Worm (Caenorhabditis elegans) whole organism, young adult: ENCODE measurements around the gene atx-2.
A peak's percentile ranks its signal among the peaks of the same experiment; 100 is the strongest.

ENCODE experiments used
- B0261.1 ChIP-seq: sonication (generic microtip); optimal IDR thresholded peaks from 2 replicates; lab custom pipeline; 2016; ENCODE audit warnings: mild to moderate bottlenecking, missing genetic modification characterization, moderate library complexity, missing compliant biosample characterization
- C06A6.2 ChIP-seq: fragments of 200-800 bp; sonication (Bioruptor generic); conservative IDR thresholded peaks from 2 replicates; pipeline ENCODE4 v1.3.6; 2022; ENCODE audit warnings: missing genetic modification characterization, missing compliant biosample characterization
- D2030.7 ChIP-seq: fragments of 200-800 bp; sonication (Bioruptor generic); IDR thresholded peaks from 2 replicates; pipeline ENCODE4 v1.3.6; 2022; ENCODE audit warnings: missing genetic modification reagents, missing genetic modification characterization, missing compliant biosample characterization
- F10E7.11 ChIP-seq: sonication (generic microtip); optimal IDR thresholded peaks from 2 replicates; lab custom pipeline; 2017; ENCODE audit warnings: mild to moderate bottlenecking, missing genetic modification characterization, moderate library complexity, missing compliant biosample characterization
- F37B4.10 ChIP-seq: fragments of 200-800 bp; sonication (Bioruptor generic); IDR thresholded peaks from 2 replicates; pipeline ENCODE4 v1.3.6; 2022; ENCODE audit warnings: missing genetic modification characterization, missing compliant biosample characterization
- F55B11.4 ChIP-seq: sonication (generic microtip); optimal IDR thresholded peaks from 2 replicates; lab custom pipeline; 2016; ENCODE audit warnings: missing compliant biosample characterization, missing genetic modification characterization, borderline replicate concordance; ENCODE audit not compliant: insufficient read depth
- F57A8.1 ChIP-seq: fragments of 200-800 bp; sonication (Bioruptor generic); optimal IDR thresholded peaks from 2 replicates; lab custom pipeline; 2018; ENCODE audit warnings: mild to moderate bottlenecking, missing genetic modification characterization, moderate library complexity, missing compliant biosample characterization
- T26A5.8 ChIP-seq: sonication (generic microtip); optimal IDR thresholded peaks from 2 replicates; lab custom pipeline; 2016; ENCODE audit warnings: missing genetic modification characterization, missing compliant biosample characterization
- Y67H2A.10 ChIP-seq: fragments of 200-800 bp; sonication (Bioruptor generic); conservative IDR thresholded peaks from 2 replicates; pipeline ENCODE4 v1.3.6; 2022; ENCODE audit warnings: missing genetic modification reagents, missing genetic modification characterization, missing compliant biosample characterization
- Y79H2A.3 ChIP-seq: fragments of 200-800 bp; sonication (Bioruptor generic); conservative IDR thresholded peaks from 2 replicates; pipeline ENCODE4 v1.3.6; 2022; ENCODE audit warnings: missing genetic modification reagents, missing genetic modification characterization, missing compliant biosample characterization
- ama-1 ChIP-seq, 3 experiments: fragments of 150-350 bp in 1 of 3; sonication (generic microtip) in 2 of 3; optimal IDR thresholded peaks; 2 replicates each; lab custom pipeline; 2014 to 2018; ENCODE audit warnings: missing biosample characterization in 2 of 3, missing genetic modification characterization in 2 of 3, missing genetic modification reagents in 2 of 3
- aptf-2 ChIP-seq: fragments of 200-800 bp; sonication (Bioruptor generic); conservative IDR thresholded peaks from 2 replicates; pipeline ENCODE4 v1.3.6; 2022; ENCODE audit warnings: missing genetic modification reagents, missing genetic modification characterization, missing compliant biosample characterization
- atf-7 ChIP-seq: sonication (generic microtip); optimal IDR thresholded peaks from 2 replicates; lab custom pipeline; 2017; ENCODE audit warnings: mild to moderate bottlenecking, missing genetic modification characterization, missing compliant biosample characterization
- attf-3 ChIP-seq: fragments of 200-800 bp; sonication (Bioruptor generic); conservative IDR thresholded peaks from 2 replicates; pipeline ENCODE4 v1.3.6; 2022; ENCODE audit warnings: missing genetic modification reagents, missing genetic modification characterization, missing compliant biosample characterization
- ceh-40 ChIP-seq: fragments of 200-800 bp; sonication (Bioruptor generic); IDR thresholded peaks from 2 replicates; pipeline ENCODE4 v1.3.6; 2022; ENCODE audit warnings: missing genetic modification characterization, missing compliant biosample characterization
- chd-7 ChIP-seq: sonication (generic microtip); optimal IDR thresholded peaks from 2 replicates; lab custom pipeline; 2016; ENCODE audit warnings: mild to moderate bottlenecking, missing genetic modification characterization, moderate library complexity, missing compliant biosample characterization
- die-1 ChIP-seq: sonication (generic microtip); optimal IDR thresholded peaks from 2 replicates; lab custom pipeline; 2016; ENCODE audit warnings: missing genotype, mild to moderate bottlenecking, missing genetic modification characterization, missing compliant biosample characterization
- dpff-1 ChIP-seq: sonication (generic microtip); optimal IDR thresholded peaks from 2 replicates; lab custom pipeline; 2017; ENCODE audit warnings: mild to moderate bottlenecking, missing genetic modification characterization, missing compliant biosample characterization
- egl-44 ChIP-seq: fragments of 200-800 bp; sonication (Bioruptor generic); IDR thresholded peaks from 2 replicates; pipeline ENCODE4 v1.3.6; 2022; ENCODE audit warnings: missing genetic modification reagents, missing genetic modification characterization, missing compliant biosample characterization
- fkh-3 ChIP-seq: sonication (generic microtip); optimal IDR thresholded peaks from 2 replicates; lab custom pipeline; 2016; ENCODE audit warnings: mild to moderate bottlenecking, missing genetic modification characterization, missing compliant biosample characterization
- gei-17 ChIP-seq: fragments of 200-800 bp; sonication (Bioruptor generic); optimal IDR thresholded peaks from 2 replicates; lab custom pipeline; 2018; ENCODE audit warnings: mild to moderate bottlenecking, missing genetic modification characterization, missing compliant biosample characterization
- him-1 ChIP-seq: sonication (generic microtip); optimal IDR thresholded peaks from 2 replicates; lab custom pipeline; 2016; ENCODE audit warnings: missing genotype, missing genetic modification reagents, missing genetic modification characterization, missing compliant biosample characterization
- hlh-12 ChIP-seq: sonication (generic microtip); optimal IDR thresholded peaks from 2 replicates; lab custom pipeline; 2016; ENCODE audit warnings: missing genetic modification characterization, missing compliant biosample characterization
- hlh-26 ChIP-seq: fragments of 200-800 bp; sonication (Bioruptor generic); conservative IDR thresholded peaks from 2 replicates; pipeline ENCODE4 v1.3.6; 2022; ENCODE audit warnings: missing genetic modification reagents, missing genetic modification characterization, missing compliant biosample characterization
- hmg-20 ChIP-seq: fragments of 200-800 bp; sonication (Bioruptor generic); IDR thresholded peaks from 2 replicates; pipeline ENCODE4 v1.3.6; 2022; ENCODE audit warnings: missing genetic modification reagents, missing genetic modification characterization, missing compliant biosample characterization
- lag-1 ChIP-seq: fragments of 200-800 bp; sonication (Bioruptor generic); IDR thresholded peaks from 2 replicates; pipeline ENCODE4 v1.3.6; 2022; ENCODE audit warnings: missing genetic modification reagents, missing genetic modification characterization, missing compliant biosample characterization
- let-526 ChIP-seq: fragments of 200-800 bp; sonication (Bioruptor generic); IDR thresholded peaks from 2 replicates; pipeline ENCODE4 v1.3.6; 2022; ENCODE audit warnings: missing genetic modification reagents, missing genetic modification characterization, missing compliant biosample characterization
- let-607 ChIP-seq, 2 experiments: fragments of 200-800 bp in 1 of 2; sonication (Bioruptor generic) in 1 of 2; sonication (generic microtip) in 1 of 2; optimal IDR thresholded peaks; 2 replicates each; lab custom pipeline; 2016 to 2018; ENCODE audit warnings: mild to moderate bottlenecking in 2 of 2, missing compliant biosample characterization in 2 of 2, missing genetic modification characterization in 2 of 2, moderate library complexity in 2 of 2, missing genotype in 1 of 2
- lir-1 ChIP-seq: fragments of 200-800 bp; sonication (Bioruptor generic); conservative IDR thresholded peaks from 2 replicates; pipeline ENCODE4 v1.3.6; 2022; ENCODE audit warnings: missing genetic modification reagents, missing genetic modification characterization, missing compliant biosample characterization
- madf-10 ChIP-seq: sonication (generic microtip); optimal IDR thresholded peaks from 2 replicates; lab custom pipeline; 2016; ENCODE audit warnings: mild to moderate bottlenecking, missing genetic modification characterization, missing compliant biosample characterization
- mcd-1 ChIP-seq: fragments of 200-800 bp; sonication (Bioruptor generic); IDR thresholded peaks from 2 replicates; pipeline ENCODE4 v1.3.6; 2022; ENCODE audit warnings: missing genetic modification reagents, missing genetic modification characterization, missing compliant biosample characterization
- mxl-1 ChIP-seq: sonication (generic microtip); optimal IDR thresholded peaks from 2 replicates; lab custom pipeline; 2016; ENCODE audit warnings: missing genetic modification characterization, missing compliant biosample characterization
- nfya-1 ChIP-seq: sonication (generic microtip); optimal IDR thresholded peaks from 2 replicates; lab custom pipeline; 2017; ENCODE audit warnings: antibody characterized with exemption, missing compliant biosample characterization, missing genetic modification characterization, borderline replicate concordance; ENCODE audit not compliant: insufficient read depth
- nhr-179 ChIP-seq: sonication (generic microtip); optimal IDR thresholded peaks from 2 replicates; lab custom pipeline; 2016; ENCODE audit warnings: mild to moderate bottlenecking, missing genetic modification characterization, missing compliant biosample characterization
- nhr-27 ChIP-seq: fragments of 200-800 bp; sonication (Bioruptor generic); optimal IDR thresholded peaks from 2 replicates; lab custom pipeline; 2018; ENCODE audit warnings: mild to moderate bottlenecking, missing genetic modification characterization, moderate library complexity, missing compliant biosample characterization
- nhr-80 ChIP-seq: sonication (generic microtip); optimal IDR thresholded peaks from 2 replicates; lab custom pipeline; 2016; ENCODE audit warnings: missing genetic modification characterization, missing compliant biosample characterization
- pbrm-1 ChIP-seq: fragments of 200-800 bp; sonication (Bioruptor generic); IDR thresholded peaks from 2 replicates; pipeline ENCODE4 v1.3.6; 2022; ENCODE audit warnings: missing genetic modification reagents, missing genetic modification characterization, missing compliant biosample characterization
- rpc-1 ChIP-seq, 2 experiments: fragments of 150-350 bp in 1 of 2; sonication (generic microtip) in 1 of 2; optimal IDR thresholded peaks; 2 replicates each; lab custom pipeline; 2014 to 2018; ENCODE audit warnings: missing biosample characterization in 1 of 2, missing genetic modification characterization in 1 of 2, missing genetic modification reagents in 1 of 2, missing genotype in 1 of 2
- snpc-4 ChIP-seq, 5 experiments: fragments of 150-350 bp in 1 of 5; sonication (generic microtip) in 4 of 5; optimal IDR thresholded peaks; 2 replicates each; lab custom pipeline; 2014 to 2018; ENCODE audit warnings: missing genetic modification characterization in 5 of 5, missing biosample characterization in 3 of 5, antibody characterized with exemption in 2 of 5, mild to moderate bottlenecking in 2 of 5, missing compliant biosample characterization in 2 of 5, missing genotype in 2 of 5, moderate library complexity in 2 of 5, missing genetic modification reagents in 1 of 5
- sptf-2 ChIP-seq: fragments of 200-800 bp; sonication (Bioruptor generic); optimal IDR thresholded peaks from 2 replicates; lab custom pipeline; 2018; ENCODE audit warnings: mild to moderate bottlenecking, missing genetic modification characterization, missing compliant biosample characterization
- tbp1 ChIP-seq: fragments of 200-800 bp; sonication (Bioruptor generic); optimal IDR thresholded peaks from 2 replicates; lab custom pipeline; 2018; ENCODE audit warnings: mild to moderate bottlenecking, missing genetic modification characterization, missing compliant biosample characterization
- tlf-1 ChIP-seq: fragments of 200-800 bp; sonication (Bioruptor generic); optimal IDR thresholded peaks from 2 replicates; lab custom pipeline; 2018; ENCODE audit warnings: mild to moderate bottlenecking, missing genetic modification characterization, missing compliant biosample characterization
- unc-62 ChIP-seq: fragments of 150-350 bp; optimal IDR thresholded peaks from 2 replicates; lab custom pipeline; 2014; ENCODE audit warnings: missing biosample characterization, missing genetic modification reagents, missing genetic modification characterization
- xnd-1 ChIP-seq: sonication (generic microtip); optimal IDR thresholded peaks from 2 replicates; lab custom pipeline; 2016; ENCODE audit warnings: missing genotype, missing genetic modification reagents, missing genetic modification characterization, missing compliant biosample characterization
- ztf-18 ChIP-seq: sonication (generic microtip); optimal IDR thresholded peaks from 2 replicates; lab custom pipeline; 2016; ENCODE audit warnings: missing genotype, mild to moderate bottlenecking, missing genetic modification characterization, missing compliant biosample characterization
- ztf-22 ChIP-seq: fragments of 200-800 bp; sonication (Bioruptor generic); optimal IDR thresholded peaks from 2 replicates; lab custom pipeline; 2018; ENCODE audit warnings: mild to moderate bottlenecking, missing genetic modification characterization, moderate library complexity, missing compliant biosample characterization
- ztf-25 ChIP-seq: fragments of 200-800 bp; sonication (Bioruptor generic); IDR thresholded peaks from 2 replicates; pipeline ENCODE4 v1.3.6; 2022; ENCODE audit warnings: missing genetic modification reagents, missing genetic modification characterization, missing compliant biosample characterization
- ztf-6 ChIP-seq: fragments of 200-800 bp; sonication (Bioruptor generic); IDR thresholded peaks from 2 replicates; pipeline ENCODE4 v1.3.6; 2022; ENCODE audit warnings: missing genetic modification reagents, missing genetic modification characterization, missing compliant biosample characterization

atx-2 gene

ce11 chrIII:10506699-10507248, 45.6 kb downstream of the atx-2 start, which contains the start of the genes sip-1 and sly-1 (continued):
- no peak for TF ChIP-seq nfya-1 (tag; lab: Kevin White, UChicago)
- no peak for TF ChIP-seq die-1 (tag; lab: Kevin White, UChicago)
- TF ChIP-seq let-526: no peak
- peak; percentile 93 for TF ChIP-seq ztf-18
- TF ChIP-seq hlh-26 (GFP tag; lab: Robert Waterston, UW): no peak
- TF ChIP-seq lag-1: no peak
- no peak for TF ChIP-seq B0261.1
- TF ChIP-seq mxl-1: no peak
- TF ChIP-seq F37B4.10 (GFP tag; lab: Robert Waterston, UW): no peak
- no peak for TF ChIP-seq nhr-27
- no peak for TF ChIP-seq F57A8.1 (GFP tag; lab: Kevin White, UChicago)
- TF ChIP-seq attf-3 (GFP tag; lab: Robert Waterston, UW): no peak
- TF ChIP-seq hmg-20 (GFP tag; lab: Robert Waterston, UW): no peak
- no peak for TF ChIP-seq Y79H2A.3 (GFP tag; lab: Robert Waterston, UW)
- no peak for TF ChIP-seq gei-17 (GFP tag; lab: Kevin White, UChicago)
- TF ChIP-seq chd-7: no peak
- TF ChIP-seq F55B11.4 (tag; lab: Kevin White, UChicago): no peak
- TF ChIP-seq snpc-4 (GFP tag; optimal IDR thresholded peaks at IDR 0.05; lab: Kevin White, UChicago): no peak
- TF ChIP-seq snpc-4 (tag; optimal IDR thresholded peaks at IDR 0.05; lab: Kevin White, UChicago): peak in 2 of 4 experiments; percentile 13 to 68
- no peak for TF ChIP-seq ama-1 (optimal IDR thresholded peaks at IDR 0.05; lab: Kevin White, UChicago)
- no peak for TF ChIP-seq ama-1 (GFP tag; optimal IDR thresholded peaks at IDR 0.05; lab: Kevin White, UChicago)
- TF ChIP-seq aptf-2 (GFP tag; lab: Robert Waterston, UW): no peak
- TF ChIP-seq unc-62: no peak
- no peak for TF ChIP-seq him-1 (tag; lab: Kevin White, UChicago)
- TF ChIP-seq ceh-40: no peak
- no peak for TF ChIP-seq ztf-25
- TF ChIP-seq sptf-2 (GFP tag; lab: Kevin White, UChicago): no peak
- peak; percentile 86 for TF ChIP-seq mcd-1 (GFP tag; lab: Robert Waterston, UW)
- TF ChIP-seq T26A5.8 (tag; lab: Kevin White, UChicago): no peak
- TF ChIP-seq pbrm-1 (GFP tag; lab: Robert Waterston, UW): no peak
- no peak for TF ChIP-seq nhr-179 (tag; lab: Kevin White, UChicago)
- peak; percentile 32 to 84 for TF ChIP-seq let-607 (tag; optimal IDR thresholded peaks at IDR 0.05; lab: Kevin White, UChicago)
- no peak for TF ChIP-seq Y67H2A.10 (GFP tag; lab: Robert Waterston, UW)
- no peak for TF ChIP-seq ztf-22 (GFP tag; lab: Kevin White, UChicago)
- TF ChIP-seq ztf-6 (GFP tag; lab: Robert Waterston, UW): no peak
- TF ChIP-seq tbp1 (GFP tag; lab: Kevin White, UChicago): peak; percentile 40
- TF ChIP-seq madf-10 (tag; lab: Kevin White, UChicago): no peak
- TF ChIP-seq atf-7 (tag; lab: Kevin White, UChicago): no peak
- TF ChIP-seq D2030.7: peak; percentile 81
- no peak for TF ChIP-seq F10E7.11 (tag; lab: Kevin White, UChicago)
- TF ChIP-seq tlf-1 (GFP tag; lab: Kevin White, UChicago): peak; percentile 12
- no peak for TF ChIP-seq C06A6.2
- no peak for TF ChIP-seq fkh-3 (tag; lab: Kevin White, UChicago)
- peak; percentile 78 for TF ChIP-seq xnd-1 (tag; lab: Kevin White, UChicago)
- TF ChIP-seq egl-44 (GFP tag; lab: Robert Waterston, UW): no peak
- no peak for TF ChIP-seq lir-1
- no peak for TF ChIP-seq dpff-1
- peak; percentile 19 for TF ChIP-seq nhr-80
- no peak for TF ChIP-seq hlh-12 (tag; lab: Kevin White, UChicago)
- TF ChIP-seq rpc-1 (optimal IDR thresholded peaks at IDR 0.05; lab: Kevin White, UChicago): no peak
- no peak for TF ChIP-seq rpc-1 (tag; optimal IDR thresholded peaks at IDR 0.05; lab: Kevin White, UChicago)
